Fruit fly (Drosophila melanogaster) whole organism, pupa: Measurements from ENCODE around the gene Vps15.
A peak's percentile ranks its signal among the peaks of the same experiment; 100 is the strongest.

ENCODE experiments used
- CG10348 ChIP-seq: fragments of 200-800 bp; sonication (Bioruptor generic); IDR thresholded peaks from 2 replicates; pipeline ENCODE4 v1.3.6; 2022; ENCODE audit warnings: missing biosample characterization, missing genetic modification characterization
- CG12605 ChIP-seq: fragments of 200-800 bp; sonication (Bioruptor generic); IDR thresholded peaks from 2 replicates; pipeline ENCODE4 v1.3.6; 2022; ENCODE audit warnings: missing biosample characterization, missing genetic modification characterization
- CG13204 ChIP-seq: fragments of 200-800 bp; sonication (Bioruptor generic); optimal IDR thresholded peaks from 2 replicates; lab custom pipeline; 2018; ENCODE audit warnings: missing biosample characterization, mild to moderate bottlenecking, missing genetic modification characterization, moderate library complexity
- CG14655 ChIP-seq: fragments of 200-800 bp; sonication (Bioruptor generic); optimal IDR thresholded peaks from 3 replicates; lab custom pipeline; 2017; ENCODE audit warnings: mild to moderate bottlenecking, missing biosample characterization, missing genetic modification reagents, missing genetic modification characterization
- CG15710 ChIP-seq: fragments of 200-800 bp; sonication (Bioruptor generic); optimal IDR thresholded peaks from 2 replicates; lab custom pipeline; 2018; ENCODE audit warnings: missing biosample characterization, mild to moderate bottlenecking, missing genetic modification characterization, moderate library complexity
- CG17806 ChIP-seq: fragments of 200-800 bp; sonication (Bioruptor generic); optimal IDR thresholded peaks from 2 replicates; lab custom pipeline; 2018; ENCODE audit warnings: missing biosample characterization, mild to moderate bottlenecking, missing genetic modification characterization, moderate library complexity
- CG32121 ChIP-seq: fragments of 200-800 bp; sonication (Bioruptor generic); IDR thresholded peaks from 2 replicates; pipeline ENCODE4 v1.3.6; 2022; ENCODE audit warnings: missing biosample characterization, missing genetic modification characterization
- CG34367 ChIP-seq: fragments of 200-800 bp; sonication (Bioruptor generic); optimal IDR thresholded peaks from 2 replicates; lab custom pipeline; 2018; ENCODE audit warnings: missing biosample characterization, mild to moderate bottlenecking, missing genetic modification characterization
- CG4496 ChIP-seq: fragments of 200-800 bp; sonication (Bioruptor generic); IDR thresholded peaks from 3 replicates; pipeline ENCODE4 v1.3.6; 2022; ENCODE audit warnings: missing biosample characterization, missing genetic modification characterization
- CG8159 ChIP-seq: fragments of 200-800 bp; sonication (Bioruptor generic); optimal IDR thresholded peaks from 3 replicates; lab custom pipeline; 2018; ENCODE audit warnings: missing biosample characterization, mild to moderate bottlenecking, missing genetic modification characterization, moderate library complexity
- CG8301 ChIP-seq: fragments of 200-800 bp; sonication (Bioruptor generic); optimal IDR thresholded peaks from 2 replicates; lab custom pipeline; 2018; ENCODE audit warnings: missing biosample characterization, mild to moderate bottlenecking, missing genetic modification characterization
- CG9948 ChIP-seq: fragments of 200-800 bp; sonication (Bioruptor generic); optimal IDR thresholded peaks from 2 replicates; lab custom pipeline; 2018; ENCODE audit warnings: missing biosample characterization, mild to moderate bottlenecking, missing genetic modification characterization, moderate library complexity
- D1 ChIP-seq: fragments of 200-800 bp; sonication (Bioruptor generic); optimal IDR thresholded peaks from 2 replicates; lab custom pipeline; 2018; ENCODE audit warnings: missing biosample characterization, mild to moderate bottlenecking, missing genetic modification characterization, moderate library complexity
- EcR ChIP-seq: fragments of 200-800 bp; sonication (Bioruptor generic); optimal IDR thresholded peaks from 3 replicates; lab custom pipeline; 2019; ENCODE audit warnings: missing biosample characterization, missing genetic modification characterization, mild to moderate bottlenecking, moderate library complexity, missing genetic modification reagents
- Ets98B ChIP-seq: fragments of 200-800 bp; sonication (Bioruptor generic); IDR thresholded peaks from 2 replicates; pipeline ENCODE4 v1.3.6; 2022; ENCODE audit warnings: missing biosample characterization, missing genetic modification characterization
- Pif1A ChIP-seq: fragments of 200-800 bp; sonication (Bioruptor generic); optimal IDR thresholded peaks from 3 replicates; lab custom pipeline; 2016; ENCODE audit warnings: missing biosample characterization, missing genetic modification characterization
- Pif1B ChIP-seq: fragments of 200-800 bp; sonication (Bioruptor generic); optimal IDR thresholded peaks from 3 replicates; lab custom pipeline; 2016; ENCODE audit warnings: missing biosample characterization, missing genetic modification characterization
- Snoo ChIP-seq: fragments of 200-800 bp; sonication (Bioruptor generic); optimal IDR thresholded peaks from 3 replicates; lab custom pipeline; 2017; ENCODE audit warnings: missing biosample characterization, mild to moderate bottlenecking, missing genetic modification characterization, inconsistent platforms
- fd96Ca ChIP-seq: fragments of 200-800 bp; sonication (Bioruptor generic); IDR thresholded peaks from 3 replicates; pipeline ENCODE4 v1.3.6; 2022; ENCODE audit warnings: missing biosample characterization, missing genetic modification characterization
- gl ChIP-seq: fragments of 200-800 bp; sonication (Bioruptor generic); optimal IDR thresholded peaks from 2 replicates; lab custom pipeline; 2018; ENCODE audit warnings: missing biosample characterization, mild to moderate bottlenecking, missing genetic modification characterization
- rn ChIP-seq: fragments of 200-800 bp; sonication (Bioruptor generic); IDR thresholded peaks from 2 replicates; pipeline ENCODE4 v1.3.6; 2022; ENCODE audit warnings: missing biosample characterization, missing genetic modification characterization

Gene Vps15

DNA sequence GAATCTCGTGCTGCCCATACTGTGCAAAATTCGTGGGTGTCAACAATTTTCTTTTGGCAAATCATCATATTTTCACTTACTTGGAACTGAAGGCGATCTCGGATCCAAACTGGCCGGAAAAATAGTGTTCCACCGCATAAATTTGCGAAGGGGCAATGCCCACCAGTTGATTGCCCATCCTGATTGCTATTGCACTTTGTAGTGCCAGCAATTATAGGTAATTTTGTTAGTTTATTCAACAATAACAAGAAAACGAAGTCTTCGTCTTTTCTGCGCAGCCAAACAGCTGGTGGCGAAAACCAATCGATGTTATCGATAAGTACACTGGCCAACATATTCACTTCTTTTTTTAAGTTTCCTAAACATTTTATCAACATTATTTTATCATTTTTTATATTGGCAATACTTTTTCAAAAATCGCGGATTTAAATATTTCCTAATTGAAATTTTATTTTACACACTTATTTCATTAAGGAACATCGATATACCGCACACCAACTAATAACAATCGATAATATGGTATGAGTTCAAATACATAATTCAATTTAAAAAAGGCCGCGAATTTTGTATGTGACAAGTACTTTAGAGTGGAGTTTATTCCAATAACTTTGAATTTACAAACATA is at the start of gene Vps15:
Vps15 (minus strand) TSS at position 294 of the 625 bp plus-strand sequence.
- peak; percentile 73 for TF ChIP-seq Ets98B
- TF ChIP-seq Snoo, result peak; percentile 51
- peak; percentile 35 for TF ChIP-seq Pif1A
- TF ChIP-seq CG9948 (tag; lab: Kevin White, UChicago), result peak; percentile 55
- TF ChIP-seq CG8301 (tag; lab: Kevin White, UChicago), result peak; percentile 57
- peak; percentile 69 for TF ChIP-seq CG17806 (tag; lab: Kevin White, UChicago)
- peak; percentile 16; the same call in 1 of the 2 replicates for TF ChIP-seq CG12605 (GFP tag; lab: Robert Waterston, UW)
- TF ChIP-seq CG15710 (tag; lab: Kevin White, UChicago), result peak; percentile 65
- TF ChIP-seq CG8159 (tag; lab: Kevin White, UChicago), result peak; percentile 79
- peak; percentile 76 for TF ChIP-seq CG32121 (GFP tag; lab: Robert Waterston, UW)
- TF ChIP-seq fd96Ca (GFP tag; lab: Robert Waterston, UW), result no peak
- peak; percentile 35 for TF ChIP-seq Pif1B (GFP tag; lab: Kevin White, UChicago)
- peak; percentile 24 for TF ChIP-seq gl (tag; lab: Kevin White, UChicago)
- TF ChIP-seq rn (GFP tag; lab: Robert Waterston, UW), result no peak
- no peak for TF ChIP-seq CG13204 (GFP tag; lab: Kevin White, UChicago)
- peak; percentile 48 for TF ChIP-seq EcR (GFP tag; lab: Kevin White, UChicago)
- TF ChIP-seq CG34367, result peak; percentile 33
- peak; percentile 89 for TF ChIP-seq D1 (tag; lab: Kevin White, UChicago)
- peak; percentile 43 for TF ChIP-seq CG14655 (GFP tag; lab: Kevin White, UChicago)
- peak; percentile 80 for TF ChIP-seq CG4496
- no peak for TF ChIP-seq CG10348

DNA sequence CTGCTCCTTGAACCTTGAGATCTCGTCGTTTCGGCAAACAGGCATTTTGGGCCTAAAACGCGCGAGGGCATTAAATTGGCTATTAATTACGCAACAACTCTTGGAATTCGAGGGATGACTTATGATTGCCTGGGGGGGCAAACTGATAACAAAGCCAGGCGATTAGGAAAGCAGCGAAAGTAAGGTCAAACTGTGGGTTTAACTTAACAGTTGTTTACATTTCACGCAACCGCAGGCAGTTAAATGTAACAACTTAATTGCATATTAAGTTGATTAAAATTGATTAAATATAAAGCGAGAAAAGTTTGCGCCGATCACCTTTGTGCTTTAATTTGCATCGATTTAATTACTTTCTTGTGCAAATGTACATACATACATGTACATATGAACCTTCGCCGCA is 42.0 kb upstream of the Vps15 start:
- TF ChIP-seq CG9948 (tag; lab: Kevin White, UChicago), result no peak
- no peak for TF ChIP-seq CG10348
- TF ChIP-seq CG15710 (tag; lab: Kevin White, UChicago), result no peak
- TF ChIP-seq D1 (tag; lab: Kevin White, UChicago), result no peak
- TF ChIP-seq Snoo, result no peak
- no peak for TF ChIP-seq EcR (GFP tag; lab: Kevin White, UChicago)

DNA sequence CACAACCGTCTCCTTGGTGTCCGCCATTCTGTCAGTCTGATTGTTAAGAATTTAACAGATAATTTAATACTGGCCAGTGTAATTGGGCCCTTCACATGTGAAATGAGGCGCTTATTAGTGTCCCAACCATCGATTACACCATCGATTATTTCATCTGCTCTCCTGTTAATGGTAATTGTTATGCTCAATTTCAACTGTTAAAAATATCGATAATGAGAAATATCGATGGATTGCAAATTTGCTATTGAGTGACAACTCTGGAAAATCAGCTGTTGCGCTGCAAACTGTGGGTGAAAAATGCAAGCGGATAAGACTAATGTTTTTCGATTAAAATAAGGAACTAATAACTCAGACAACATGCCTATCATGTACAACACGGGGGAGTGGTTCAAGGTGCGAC is 21.1 kb upstream of the Vps15 start, which contains the start of the genes TrpRS and Vps16A:
TrpRS (minus strand) TSS at position 140 of the 400 bp plus-strand sequence.
Vps16A (plus strand) TSS at position 255 of the 400 bp plus-strand sequence.
- TF ChIP-seq gl (tag; lab: Kevin White, UChicago), result no peak
- TF ChIP-seq CG4496, result no peak
- no peak for TF ChIP-seq CG17806 (tag; lab: Kevin White, UChicago)
- no peak for TF ChIP-seq EcR (GFP tag; lab: Kevin White, UChicago)
- TF ChIP-seq CG8159 (tag; lab: Kevin White, UChicago), result no peak
- no peak for TF ChIP-seq fd96Ca (GFP tag; lab: Robert Waterston, UW)
- no peak for TF ChIP-seq rn (GFP tag; lab: Robert Waterston, UW)
- no peak for TF ChIP-seq D1 (tag; lab: Kevin White, UChicago)
- TF ChIP-seq Ets98B, result no peak
- no peak for TF ChIP-seq Pif1A
- TF ChIP-seq CG14655 (GFP tag; lab: Kevin White, UChicago), result no peak
- TF ChIP-seq, all 21 proteins: peak for 0

DNA sequence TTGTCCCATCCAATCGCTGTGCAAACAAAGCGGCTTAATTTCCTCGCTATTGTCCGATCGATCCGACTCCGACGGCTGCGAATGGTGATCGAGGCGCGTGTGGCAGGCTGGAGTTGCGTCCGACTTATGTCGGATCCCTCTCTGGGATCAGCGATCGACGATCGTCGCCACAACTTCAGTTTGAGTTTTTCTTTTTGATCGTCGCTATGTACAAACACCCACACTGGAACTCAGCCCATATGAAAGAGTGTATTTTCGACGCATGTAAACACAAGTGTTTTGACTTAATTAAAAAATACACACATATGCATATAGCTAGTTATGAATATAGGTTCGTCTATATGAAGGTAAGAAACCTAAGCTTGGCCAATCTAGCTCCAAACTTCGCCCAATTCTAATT is 18.4 kb upstream of the Vps15 start, which contains the start of gene sage:
sage (minus strand) TSS at position 101 of the 400 bp plus-strand sequence.
- TF ChIP-seq gl (tag; lab: Kevin White, UChicago), result no peak
- TF ChIP-seq CG9948 (tag; lab: Kevin White, UChicago), result no peak
- TF ChIP-seq fd96Ca (GFP tag; lab: Robert Waterston, UW), result no peak
- no peak for TF ChIP-seq rn (GFP tag; lab: Robert Waterston, UW)
- TF ChIP-seq, all 21 proteins: peak for 0

DNA sequence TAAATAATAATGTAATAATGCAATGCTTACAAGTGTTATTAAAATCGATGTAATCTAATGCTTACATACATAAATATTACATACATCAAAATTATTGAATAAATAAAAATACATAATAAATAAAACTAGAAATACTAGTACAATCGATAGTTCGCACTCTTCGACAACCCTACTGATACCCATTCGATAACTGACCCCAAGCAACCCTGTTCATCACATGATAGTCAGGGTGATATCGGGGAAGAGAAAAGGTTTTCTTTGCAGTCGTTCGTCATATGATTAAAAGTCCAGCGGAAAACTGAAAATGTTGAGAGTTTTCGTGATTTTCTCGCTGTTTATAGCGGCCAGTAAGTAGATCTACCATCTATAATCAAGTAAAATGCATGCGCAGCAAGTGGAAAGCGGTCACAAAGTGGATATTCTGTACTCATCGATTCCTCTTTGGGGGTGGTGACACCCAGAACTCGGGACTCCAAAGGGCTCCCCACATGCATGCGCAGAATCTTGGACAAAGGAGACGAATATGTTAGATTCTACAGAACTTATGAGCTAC is 14.8 kb upstream of the Vps15 start, which contains the start of gene ATP6AP2:
ATP6AP2 (plus strand) TSS at position 218 of the 553 bp plus-strand sequence.
- TF ChIP-seq CG17806 (tag; lab: Kevin White, UChicago) (peak; percentile 37), Ets98B (peak; percentile 60; the same call in 1 of the 2 replicates), CG4496 (peak; percentile 49; the same call in 1 of the 3 replicates), D1 (tag; lab: Kevin White, UChicago) (no peak), gl (tag; lab: Kevin White, UChicago) (no peak), Pif1A (no peak), CG14655 (GFP tag; lab: Kevin White, UChicago) (no peak), CG12605 (GFP tag; lab: Robert Waterston, UW) (no peak), Snoo (peak; percentile 12), Pif1B (GFP tag; lab: Kevin White, UChicago) (no peak), CG8301 (tag; lab: Kevin White, UChicago) (no peak), CG10348 (no peak), EcR (GFP tag; lab: Kevin White, UChicago) (no peak), fd96Ca (GFP tag; lab: Robert Waterston, UW) (no peak), CG8159 (tag; lab: Kevin White, UChicago) (no peak), CG13204 (GFP tag; lab: Kevin White, UChicago) (no peak), CG32121 (GFP tag; lab: Robert Waterston, UW) (no peak), CG9948 (tag; lab: Kevin White, UChicago) (no peak), CG15710 (tag; lab: Kevin White, UChicago) (no peak), rn (GFP tag; lab: Robert Waterston, UW) (no peak), CG34367 (no peak)
